Fruit fly (Drosophila melanogaster) whole organism, embryonic: Measurements from ENCODE around the gene HIP-R.

Source experiments
- Aef1 ChIP-seq: fragments of 200-800 bp; sonication (Bioruptor generic); IDR thresholded peaks from 3 replicates; pipeline ENCODE4 v1.3.6; 2022; ENCODE audit warnings: missing biosample characterization, missing genetic modification characterization
- Bgb ChIP-seq: fragments of 200-800 bp; sonication (Bioruptor generic); IDR thresholded peaks from 2 replicates; pipeline ENCODE4 v1.3.6; 2022; ENCODE audit warnings: missing biosample characterization, missing genetic modification characterization; ENCODE audit not compliant: partially characterized antibody
- Bteb2 ChIP-seq: fragments of 200-800 bp; sonication (Bioruptor generic); optimal IDR thresholded peaks from 2 replicates; lab custom pipeline; 2016; ENCODE audit warnings: missing biosample characterization, missing genetic modification characterization
- CG10321 ChIP-seq: fragments of 200-800 bp; sonication (Bioruptor generic); IDR thresholded peaks from 2 replicates; pipeline ENCODE4 v1.3.6; 2022; ENCODE audit warnings: missing biosample characterization, missing genetic modification characterization
- CG11504 ChIP-seq: fragments of 200-800 bp; sonication (Bioruptor generic); optimal IDR thresholded peaks from 3 replicates; lab custom pipeline; 2019; ENCODE audit warnings: missing biosample characterization, mild to moderate bottlenecking, missing genetic modification characterization, moderate library complexity
- CG12071 ChIP-seq: fragments of 200-800 bp; sonication (Bioruptor generic); optimal IDR thresholded peaks from 3 replicates; lab custom pipeline; 2018; ENCODE audit warnings: missing biosample characterization, mild to moderate bottlenecking, missing genetic modification characterization
- CG12104 ChIP-seq: fragments of 200-800 bp; sonication (Bioruptor generic); optimal IDR thresholded peaks from 3 replicates; lab custom pipeline; 2016; ENCODE audit warnings: missing biosample characterization, missing genetic modification characterization
- CG15011 ChIP-seq: fragments of 200-800 bp; sonication (Bioruptor generic); optimal IDR thresholded peaks from 3 replicates; lab custom pipeline; 2018; ENCODE audit warnings: missing biosample characterization, mild to moderate bottlenecking, missing genetic modification characterization
- CG16813 ChIP-seq: fragments of 200-800 bp; sonication (Bioruptor generic); IDR thresholded peaks from 3 replicates; pipeline ENCODE4 v1.3.6; 2022; ENCODE audit warnings: missing biosample characterization, missing genetic modification characterization; ENCODE audit not compliant: partially characterized antibody
- CG17802 ChIP-seq: fragments of 200-800 bp; sonication (Bioruptor generic); optimal IDR thresholded peaks from 2 replicates; lab custom pipeline; 2018; ENCODE audit warnings: missing biosample characterization, mild to moderate bottlenecking, missing genetic modification characterization, moderate library complexity
- CG1832 ChIP-seq: fragments of 200-800 bp; sonication (Bioruptor generic); optimal IDR thresholded peaks from 2 replicates; lab custom pipeline; 2017; ENCODE audit warnings: missing biosample characterization, mild to moderate bottlenecking, missing genetic modification characterization, inconsistent platforms
- CG2120 ChIP-seq: fragments of 200-800 bp; sonication (Bioruptor generic); optimal IDR thresholded peaks from 3 replicates; lab custom pipeline; 2016; ENCODE audit warnings: missing biosample characterization, missing genetic modification characterization
- CG31441 ChIP-seq: fragments of 200-800 bp; sonication (Bioruptor generic); IDR thresholded peaks from 2 replicates; pipeline ENCODE4 v1.3.6; 2022; ENCODE audit warnings: missing biosample characterization, missing genetic modification characterization
- CG32767 ChIP-seq: fragments of 200-800 bp; sonication (Bioruptor generic); IDR thresholded peaks from 2 replicates; pipeline ENCODE4 v1.3.6; 2022; ENCODE audit warnings: missing biosample characterization, missing genetic modification characterization
- CG3281 ChIP-seq: fragments of 200-800 bp; sonication (Bioruptor generic); optimal IDR thresholded peaks from 3 replicates; lab custom pipeline; 2017; ENCODE audit warnings: missing biosample characterization, mild to moderate bottlenecking, missing genetic modification characterization
- CG4282 ChIP-seq: fragments of 200-800 bp; sonication (Bioruptor generic); optimal IDR thresholded peaks from 2 replicates; lab custom pipeline; 2016; ENCODE audit warnings: missing biosample characterization, missing genetic modification characterization
- CG5245 ChIP-seq: fragments of 200-800 bp; sonication (Bioruptor generic); optimal IDR thresholded peaks from 3 replicates; lab custom pipeline; 2016; ENCODE audit warnings: missing biosample characterization, missing genetic modification characterization
- CG6654 ChIP-seq: fragments of 200-800 bp; sonication (Bioruptor generic); optimal IDR thresholded peaks from 2 replicates; lab custom pipeline; 2017; ENCODE audit warnings: missing biosample characterization, mild to moderate bottlenecking, missing genetic modification characterization
- CG6689 ChIP-seq: fragments of 200-800 bp; sonication (Bioruptor generic); IDR thresholded peaks from 2 replicates; pipeline ENCODE4 v1.3.6; 2022; ENCODE audit warnings: missing biosample characterization, missing genetic modification characterization
- CG6791 ChIP-seq: fragments of 200-800 bp; sonication (Bioruptor generic); IDR thresholded peaks from 3 replicates; pipeline ENCODE4 v1.3.6; 2022; ENCODE audit warnings: missing biosample characterization, missing genetic modification characterization; ENCODE audit not compliant: partially characterized antibody
- CG8765 ChIP-seq: fragments of 200-800 bp; sonication (Bioruptor generic); IDR thresholded peaks from 2 replicates; pipeline ENCODE4 v1.3.6; 2022; ENCODE audit warnings: missing biosample characterization, missing genetic modification characterization
- Dip2 ChIP-seq: fragments of 200-800 bp; sonication (Bioruptor generic); IDR thresholded peaks from 2 replicates; pipeline ENCODE4 v1.3.6; 2022; ENCODE audit warnings: missing biosample characterization, missing genetic modification characterization
- Fer3 ChIP-seq: fragments of 200-800 bp; sonication (Bioruptor generic); optimal IDR thresholded peaks from 2 replicates; lab custom pipeline; 2018; ENCODE audit warnings: missing biosample characterization, mild to moderate bottlenecking, missing genetic modification characterization, moderate library complexity
- HLH4C ChIP-seq: fragments of 200-800 bp; sonication (Bioruptor generic); IDR thresholded peaks from 3 replicates; pipeline ENCODE4 v1.3.6; 2022; ENCODE audit warnings: missing biosample characterization, missing genetic modification characterization; ENCODE audit not compliant: partially characterized antibody
- Hr51 ChIP-seq, 2 experiments: fragments of 200-800 bp; sonication (Bioruptor generic); optimal IDR thresholded peaks; 2 replicates in 1 of 2; 3 replicates in 1 of 2; lab custom pipeline; 2016 to 2018; ENCODE audit warnings: missing biosample characterization in 2 of 2, missing genetic modification characterization in 2 of 2, mild to moderate bottlenecking in 1 of 2, moderate library complexity in 1 of 2
- NC2α ChIP-seq: fragments of 200-800 bp; sonication (Bioruptor generic); optimal IDR thresholded peaks from 2 replicates; lab custom pipeline; 2016; ENCODE audit warnings: missing biosample characterization, missing genetic modification characterization
- Nf-YC ChIP-seq: fragments of 200-800 bp; optimal IDR thresholded peaks from 3 replicates; lab custom pipeline; 2019; ENCODE audit warnings: missing biosample characterization, mild to moderate bottlenecking, missing genetic modification characterization, moderate library complexity
- Oaz ChIP-seq: fragments of 200-800 bp; sonication (Bioruptor generic); IDR thresholded peaks from 2 replicates; pipeline ENCODE4 v1.3.6; 2022; ENCODE audit warnings: missing biosample characterization, missing genetic modification characterization
- Sox102F ChIP-seq: fragments of 200-800 bp; sonication (Bioruptor generic); optimal IDR thresholded peaks from 2 replicates; lab custom pipeline; 2018; ENCODE audit warnings: missing biosample characterization, mild to moderate bottlenecking, missing genetic modification characterization, moderate library complexity
- Ssrp ChIP-seq: fragments of 200-800 bp; sonication (Bioruptor generic); optimal IDR thresholded peaks from 2 replicates; lab custom pipeline; 2018; ENCODE audit warnings: missing biosample characterization, mild to moderate bottlenecking, missing genetic modification characterization, moderate library complexity
- cg ChIP-seq: fragments of 200-800 bp; sonication (Bioruptor generic); optimal IDR thresholded peaks from 3 replicates; lab custom pipeline; 2019; ENCODE audit warnings: missing biosample characterization, mild to moderate bottlenecking, missing genetic modification characterization, moderate library complexity
- danr ChIP-seq: fragments of 200-800 bp; sonication (Bioruptor generic); IDR thresholded peaks from 2 replicates; pipeline ENCODE4 v1.3.6; 2022; ENCODE audit warnings: missing biosample characterization, missing genetic modification characterization
- emc ChIP-seq: fragments of 200-800 bp; sonication (Bioruptor generic); optimal IDR thresholded peaks from 2 replicates; lab custom pipeline; 2016; ENCODE audit warnings: missing biosample characterization, missing genetic modification characterization
- ewg ChIP-seq: fragments of 200-800 bp; sonication (Bioruptor generic); optimal IDR thresholded peaks from 3 replicates; lab custom pipeline; 2017; ENCODE audit warnings: mild to moderate bottlenecking, missing biosample characterization, missing genetic modification reagents, missing genetic modification characterization
- exex ChIP-seq: fragments of 200-800 bp; sonication (Bioruptor generic); optimal IDR thresholded peaks from 4 replicates; lab custom pipeline; 2018; ENCODE audit warnings: missing biosample characterization, mild to moderate bottlenecking, missing genetic modification characterization, moderate library complexity
- gce ChIP-seq: fragments of 200-800 bp; sonication (Bioruptor generic); IDR thresholded peaks from 3 replicates; pipeline ENCODE4 v1.3.6; 2022; ENCODE audit warnings: missing biosample characterization, missing genetic modification characterization
- hb ChIP-seq: fragments of 200-800 bp; sonication (Bioruptor generic); IDR thresholded peaks from 3 replicates; pipeline ENCODE4 v1.3.6; 2022; ENCODE audit warnings: missing biosample characterization, missing genetic modification characterization; ENCODE audit not compliant: partially characterized antibody
- jigr1 ChIP-seq: fragments of 200-800 bp; sonication (Bioruptor generic); IDR thresholded peaks from 3 replicates; pipeline ENCODE4 v1.3.6; 2022; ENCODE audit warnings: missing biosample characterization, missing genetic modification characterization
- jing ChIP-seq: fragments of 200-800 bp; sonication (Bioruptor generic); optimal IDR thresholded peaks from 2 replicates; lab custom pipeline; 2018; ENCODE audit warnings: missing biosample characterization, mild to moderate bottlenecking, missing genetic modification characterization
- knrl ChIP-seq: fragments of 200-800 bp; sonication (Bioruptor generic); IDR thresholded peaks from 3 replicates; pipeline ENCODE4 v1.3.6; 2022; ENCODE audit warnings: missing biosample characterization, missing genetic modification characterization; ENCODE audit not compliant: partially characterized antibody
- mirr ChIP-seq: fragments of 200-800 bp; sonication (Bioruptor generic); optimal IDR thresholded peaks from 3 replicates; lab custom pipeline; 2018; ENCODE audit warnings: missing biosample characterization, mild to moderate bottlenecking, missing genetic modification characterization
- pros ChIP-seq: fragments of 200-800 bp; sonication (Bioruptor generic); optimal IDR thresholded peaks from 3 replicates; lab custom pipeline; 2019; ENCODE audit warnings: missing biosample characterization, mild to moderate bottlenecking, missing genetic modification characterization, moderate library complexity
- repo ChIP-seq: fragments of 200-800 bp; sonication (Bioruptor generic); optimal IDR thresholded peaks from 2 replicates; lab custom pipeline; 2016; ENCODE audit warnings: missing biosample characterization, missing genetic modification characterization
- ro ChIP-seq: fragments of 200-800 bp; sonication (Bioruptor generic); IDR thresholded peaks from 2 replicates; pipeline ENCODE4 v1.3.6; 2022; ENCODE audit warnings: missing biosample characterization, missing genetic modification characterization
- sd ChIP-seq: fragments of 200-800 bp; sonication (Bioruptor generic); optimal IDR thresholded peaks from 3 replicates; lab custom pipeline; 2018; ENCODE audit warnings: missing biosample characterization, mild to moderate bottlenecking, missing genetic modification characterization, moderate library complexity
- tx ChIP-seq: fragments of 200-800 bp; sonication (Bioruptor generic); optimal IDR thresholded peaks from 2 replicates; lab custom pipeline; 2016; ENCODE audit warnings: missing biosample characterization, missing genetic modification characterization
- vnd ChIP-seq: fragments of 200-800 bp; sonication (Bioruptor generic); IDR thresholded peaks from 3 replicates; pipeline ENCODE4 v1.3.6; 2022; ENCODE audit warnings: missing biosample characterization, missing genetic modification characterization; ENCODE audit not compliant: partially characterized antibody

Gene HIP-R

DNA sequence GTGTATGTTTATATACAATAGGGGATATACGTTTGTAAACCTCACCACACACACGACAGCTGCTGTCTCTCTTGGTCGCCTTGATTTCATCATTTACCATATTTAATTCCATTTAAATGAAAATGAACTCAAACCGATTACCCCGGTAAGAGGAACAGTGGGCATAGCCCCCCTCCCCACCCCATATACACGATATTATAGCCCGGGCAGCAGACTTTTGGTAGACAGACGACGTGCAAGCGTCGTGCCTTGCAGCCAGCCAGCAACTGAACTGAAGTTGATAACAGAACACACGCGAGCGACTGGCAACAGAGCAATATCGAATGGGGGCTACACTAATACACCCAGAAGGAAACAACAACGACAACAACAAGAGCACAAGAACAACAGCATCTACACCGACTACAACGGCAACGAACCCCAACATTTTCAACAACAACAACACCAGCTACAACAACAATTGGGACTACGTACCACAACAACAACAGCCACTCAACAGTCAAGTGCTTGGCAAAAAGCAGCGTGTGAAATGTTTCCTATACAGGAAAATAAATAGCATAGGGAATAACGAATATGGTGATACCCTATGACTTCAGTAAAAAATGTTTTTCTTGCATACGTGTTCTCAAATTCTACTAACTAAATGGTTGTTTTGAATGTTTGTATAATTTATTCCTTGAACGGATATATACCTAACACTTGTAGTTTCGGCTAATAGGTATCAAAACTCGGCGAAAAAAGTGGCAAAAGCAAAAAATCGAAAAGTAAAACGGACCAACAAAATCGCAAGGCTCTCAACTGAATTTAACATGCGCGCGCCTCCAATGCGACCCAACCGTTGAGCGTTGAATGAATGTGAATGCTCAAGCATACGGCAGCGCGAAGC lies 46.5 kb upstream of the HIP-R start (continued):
- TF ChIP-seq CG10321 (GFP tag; lab: Robert Waterston, UW) (peak; percentile 61; the same call in 1 of the 2 replicates), CG6654 (GFP tag; lab: Kevin White, UChicago) (peak; percentile 34), pros (GFP tag; lab: Kevin White, UChicago) (peak; percentile 45), CG1832 (GFP tag; lab: Kevin White, UChicago) (no peak), ro (peak; percentile 32), CG16813 (no peak), mirr (peak; percentile 97), CG2120 (GFP tag; lab: Kevin White, UChicago) (peak; percentile 90), CG17802 (tag; lab: Kevin White, UChicago) (peak; percentile 62), CG12071 (GFP tag; lab: Kevin White, UChicago) (peak; percentile 80), CG32767 (peak; percentile 79), CG8765 (peak; percentile 36; the same call in 1 of the 2 replicates), gce (GFP tag; lab: Robert Waterston, UW) (peak; percentile 58; the same call in 2 of the 3 replicates), Oaz (GFP tag; lab: Robert Waterston, UW) (peak; percentile 62), Nf-YC (tag; lab: Kevin White, UChicago) (peak; percentile 7), CG4282 (GFP tag; lab: Kevin White, UChicago) (peak; percentile 68), ewg (GFP tag; lab: Kevin White, UChicago) (peak; percentile 77), Aef1 (GFP tag; lab: Robert Waterston, UW) (peak; percentile 76), CG5245 (GFP tag; lab: Kevin White, UChicago) (peak; percentile 62), knrl (GFP tag; lab: Robert Waterston, UW) (no peak), Sox102F (GFP tag; lab: Kevin White, UChicago) (peak; percentile 88), vnd (GFP tag; lab: Robert Waterston, UW) (0 out of 3 replicates have a peak, but pooled peaks have one; percentile 51), Bteb2 (GFP tag; lab: Kevin White, UChicago) (peak; percentile 63), repo (peak; percentile 44), jigr1 (GFP tag; lab: Robert Waterston, UW) (peak; percentile 63; the same call in 2 of the 3 replicates), Fer3 (tag; lab: Kevin White, UChicago) (peak; percentile 90), Ssrp (tag; lab: Kevin White, UChicago) (peak; percentile 82), emc (GFP tag; lab: Kevin White, UChicago) (peak; percentile 79), Bgb (GFP tag; lab: Robert Waterston, UW) (peak; percentile 66), CG3281 (GFP tag; lab: Kevin White, UChicago) (peak; percentile 83), cg (peak; percentile 72), CG11504 (tag; lab: Kevin White, UChicago) (peak; percentile 84), exex (tag; lab: Kevin White, UChicago) (peak; percentile 98), HLH4C (GFP tag; lab: Robert Waterston, UW) (peak; percentile 31; the same call in 1 of the 3 replicates), sd (tag; lab: Kevin White, UChicago) (peak; percentile 4), CG31441 (GFP tag; lab: Robert Waterston, UW) (peak; percentile 12; the same call in 1 of the 2 replicates), tx (GFP tag; lab: Kevin White, UChicago) (peak; percentile 82), danr (GFP tag; lab: Robert Waterston, UW) (peak; percentile 78), Hr51 (GFP tag; optimal IDR thresholded peaks at IDR 0.05; lab: Kevin White, UChicago) (peak; percentile 52 to 90), CG6791 (GFP tag; lab: Robert Waterston, UW) (peak; percentile 57; the same call in 2 of the 3 replicates), CG6689 (GFP tag; lab: Robert Waterston, UW) (peak; percentile 86), NC2α (GFP tag; lab: Kevin White, UChicago) (peak; percentile 33), jing (GFP tag; lab: Kevin White, UChicago) (peak; percentile 84), CG12104 (GFP tag; lab: Kevin White, UChicago) (peak; percentile 42), Dip2 (GFP tag; lab: Robert Waterston, UW) (no peak), CG15011 (peak; percentile 76), hb (GFP tag; lab: Robert Waterston, UW) (no peak)
